Worm (Caenorhabditis elegans) whole organism, mixed stage, embryonic: ENCODE results near the gene slc-17.7.
A peak's percentile ranks its signal among the peaks of the same experiment; 100 is the strongest.

ENCODE experiments used
- M03D4.4 ChIP-seq: sonication (generic microtip); optimal IDR thresholded peaks from 2 replicates; lab custom pipeline; 2017; ENCODE audit warnings: mild to moderate bottlenecking, missing genetic modification characterization, missing compliant biosample characterization
- bed-3 ChIP-seq: fragments of 200-800 bp; sonication (Bioruptor generic); optimal IDR thresholded peaks from 3 replicates; lab custom pipeline; 2018; ENCODE audit warnings: mild to moderate bottlenecking, missing genetic modification characterization, moderate library complexity, missing compliant biosample characterization
- blmp-1 ChIP-seq: fragments of 150-350 bp; optimal IDR thresholded peaks from 2 replicates; lab custom pipeline; 2014; ENCODE audit warnings: missing biosample characterization, missing genetic modification characterization
- ceh-39 ChIP-seq: fragments of 150-350 bp; optimal IDR thresholded peaks from 2 replicates; lab custom pipeline; 2014; ENCODE audit warnings: missing biosample characterization, missing genetic modification characterization
- ceh-43 ChIP-seq: fragments of 200-800 bp; sonication (Bioruptor generic); optimal IDR thresholded peaks from 2 replicates; lab custom pipeline; 2018; ENCODE audit warnings: mild to moderate bottlenecking, missing genetic modification characterization, moderate library complexity, missing compliant biosample characterization
- ceh-83 ChIP-seq: fragments of 200-800 bp; sonication (Bioruptor generic); optimal IDR thresholded peaks from 2 replicates; lab custom pipeline; 2018; ENCODE audit warnings: mild to moderate bottlenecking, missing genetic modification characterization, missing compliant biosample characterization
- ces-1 ChIP-seq: fragments of 150-350 bp; optimal IDR thresholded peaks from 2 replicates; lab custom pipeline; 2014; ENCODE audit warnings: missing biosample characterization, missing genetic modification reagents, missing genetic modification characterization
- cnd-1 ChIP-seq: fragments of 200-800 bp; sonication (Bioruptor generic); optimal IDR thresholded peaks from 2 replicates; lab custom pipeline; 2018; ENCODE audit warnings: mild to moderate bottlenecking, missing genetic modification characterization, missing compliant biosample characterization
- drap-1 ChIP-seq: fragments of 200-800 bp; sonication (Bioruptor generic); optimal IDR thresholded peaks from 3 replicates; lab custom pipeline; 2018; ENCODE audit warnings: mild to moderate bottlenecking, missing genetic modification characterization, missing compliant biosample characterization
- elt-1 ChIP-seq: sonication (generic microtip); optimal IDR thresholded peaks from 2 replicates; lab custom pipeline; 2017; ENCODE audit warnings: missing genetic modification characterization, mild to moderate bottlenecking, missing compliant biosample characterization, antibody characterized with exemption, moderate library complexity, borderline replicate concordance; ENCODE audit not compliant: insufficient read depth
- elt-3 ChIP-seq: fragments of 150-350 bp; optimal IDR thresholded peaks from 2 replicates; lab custom pipeline; 2014; ENCODE audit warnings: missing biosample characterization, missing genetic modification characterization
- flh-1 ChIP-seq: fragments of 200-800 bp; sonication (Bioruptor generic); optimal IDR thresholded peaks from 2 replicates; lab custom pipeline; 2018; ENCODE audit warnings: mild to moderate bottlenecking, missing genetic modification characterization, moderate library complexity, missing compliant biosample characterization
- ham-2 ChIP-seq: fragments of 200-800 bp; sonication (Bioruptor generic); optimal IDR thresholded peaks from 2 replicates; lab custom pipeline; 2018; ENCODE audit warnings: mild to moderate bottlenecking, missing genetic modification characterization, missing compliant biosample characterization
- hlh-1 ChIP-seq: fragments of 150-350 bp; optimal IDR thresholded peaks from 2 replicates; lab custom pipeline; 2014; ENCODE audit warnings: missing biosample characterization, missing genetic modification reagents, missing genetic modification characterization
- lin-13 ChIP-seq: fragments of 150-350 bp; optimal IDR thresholded peaks from 2 replicates; lab custom pipeline; 2014; ENCODE audit warnings: missing biosample characterization, missing genetic modification characterization
- lin-32 ChIP-seq: fragments of 200-800 bp; sonication (Bioruptor generic); optimal IDR thresholded peaks from 2 replicates; lab custom pipeline; 2018; ENCODE audit warnings: mild to moderate bottlenecking, missing genetic modification characterization, missing compliant biosample characterization
- lsy-2 ChIP-seq: fragments of 150-350 bp; optimal IDR thresholded peaks from 2 replicates; lab custom pipeline; 2014; ENCODE audit warnings: missing biosample characterization, missing genetic modification characterization
- mab-5 ChIP-seq: fragments of 150-350 bp; optimal IDR thresholded peaks from 2 replicates; lab custom pipeline; 2014; ENCODE audit warnings: missing biosample characterization, missing genetic modification characterization
- mep-1 ChIP-seq: fragments of 150-350 bp; optimal IDR thresholded peaks from 2 replicates; lab custom pipeline; 2017; ENCODE audit warnings: missing biosample characterization, missing genetic modification reagents, missing genetic modification characterization, inconsistent platforms
- mls-2 ChIP-seq: sonication (generic microtip); optimal IDR thresholded peaks from 2 replicates; lab custom pipeline; 2016; ENCODE audit warnings: mild to moderate bottlenecking, missing genetic modification characterization, moderate library complexity, missing compliant biosample characterization
- nhr-12 ChIP-seq: fragments of 150-350 bp; optimal IDR thresholded peaks from 2 replicates; lab custom pipeline; 2014; ENCODE audit warnings: missing biosample characterization, missing genetic modification characterization
- nhr-2 ChIP-seq: fragments of 150-350 bp; optimal IDR thresholded peaks from 2 replicates; lab custom pipeline; 2014; ENCODE audit warnings: missing biosample characterization, missing genetic modification characterization
- nhr-237 ChIP-seq: fragments of 150-350 bp; optimal IDR thresholded peaks from 2 replicates; lab custom pipeline; 2014; ENCODE audit warnings: missing biosample characterization, missing genetic modification characterization
- nhr-28 ChIP-seq: fragments of 150-350 bp; optimal IDR thresholded peaks from 2 replicates; lab custom pipeline; 2014; ENCODE audit warnings: missing biosample characterization, missing genetic modification characterization
- nhr-76 ChIP-seq: sonication (generic microtip); optimal IDR thresholded peaks from 2 replicates; lab custom pipeline; 2017; ENCODE audit warnings: missing biosample characterization, missing genetic modification characterization
- pha-4 ChIP-seq: fragments of 150-350 bp; optimal IDR thresholded peaks from 2 replicates; lab custom pipeline; 2018; ENCODE audit warnings: missing biosample characterization, missing genetic modification reagents, missing genetic modification characterization
- sem-2 ChIP-seq: fragments of 200-800 bp; sonication (Bioruptor generic); optimal IDR thresholded peaks from 2 replicates; lab custom pipeline; 2018; ENCODE audit warnings: mild to moderate bottlenecking, missing genetic modification characterization, missing compliant biosample characterization
- snpc-4 ChIP-seq: fragments of 150-350 bp; optimal IDR thresholded peaks from 2 replicates; lab custom pipeline; 2014; ENCODE audit warnings: missing biosample characterization, missing genetic modification characterization
- sptf-1 ChIP-seq: sonication (generic microtip); optimal IDR thresholded peaks from 2 replicates; lab custom pipeline; 2017; ENCODE audit warnings: mild to moderate bottlenecking, missing genetic modification characterization, moderate library complexity, missing compliant biosample characterization
- tbx-8 ChIP-seq: fragments of 200-800 bp; sonication (Bioruptor generic); optimal IDR thresholded peaks from 2 replicates; lab custom pipeline; 2018; ENCODE audit warnings: mild to moderate bottlenecking, missing genetic modification characterization, moderate library complexity, missing compliant biosample characterization
- unc-120 ChIP-seq: sonication (generic microtip); optimal IDR thresholded peaks from 2 replicates; lab custom pipeline; 2017; ENCODE audit warnings: missing genetic modification characterization, missing compliant biosample characterization; ENCODE audit not compliant: poor library complexity, severe bottlenecking
- unc-39 ChIP-seq: fragments of 150-350 bp; optimal IDR thresholded peaks from 2 replicates; lab custom pipeline; 2014; ENCODE audit warnings: missing biosample characterization, missing genetic modification characterization
- unc-62 ChIP-seq: fragments of 150-350 bp; optimal IDR thresholded peaks from 2 replicates; lab custom pipeline; 2014; ENCODE audit warnings: missing biosample characterization, missing genetic modification reagents, missing genetic modification characterization
- zip-8 ChIP-seq: fragments of 150-350 bp; optimal IDR thresholded peaks from 2 replicates; lab custom pipeline; 2014; ENCODE audit warnings: missing biosample characterization, missing genetic modification characterization
- ztf-11 ChIP-seq: fragments of 150-350 bp; optimal IDR thresholded peaks from 2 replicates; lab custom pipeline; 2014; ENCODE audit warnings: missing biosample characterization, missing genetic modification characterization

Gene slc-17.7

DNA sequence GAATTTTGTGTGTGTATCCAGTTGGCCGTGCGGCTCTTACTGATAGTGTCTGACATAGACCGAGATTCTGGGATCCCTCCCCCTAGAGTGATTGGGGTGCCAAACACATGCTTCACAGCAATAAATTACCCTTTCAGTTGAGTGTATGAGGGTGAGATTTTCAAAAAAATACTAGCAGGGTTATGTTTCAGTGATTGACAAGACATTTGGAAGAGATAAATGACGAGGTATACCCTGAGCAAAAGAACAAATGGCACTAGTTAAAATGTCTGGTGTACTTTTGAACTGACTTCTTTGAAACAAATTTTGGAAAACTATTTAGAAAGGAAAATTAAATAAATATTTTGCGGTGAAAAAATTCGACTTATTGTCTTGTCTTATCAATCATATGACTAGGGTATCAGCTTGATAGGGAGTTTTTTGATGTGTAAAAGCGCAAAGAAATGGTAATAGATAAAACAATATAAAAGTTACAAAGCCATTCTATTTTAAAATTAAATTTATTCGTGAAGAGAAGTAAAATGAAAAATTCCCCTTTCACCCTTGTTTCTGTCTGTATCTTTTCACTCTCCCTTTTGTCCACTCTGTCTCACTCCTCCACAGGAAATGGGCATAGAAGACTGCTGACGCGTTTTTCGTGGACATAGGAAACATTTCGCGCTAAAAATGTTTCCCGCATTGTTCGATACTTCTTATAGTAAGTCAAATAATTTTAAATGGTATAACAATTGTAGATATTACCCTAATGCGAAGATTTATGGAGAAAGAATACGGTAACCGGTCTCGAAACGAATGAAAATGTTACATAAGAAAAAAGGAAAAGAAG, 22.9 kb downstream of the slc-17.7 start, which contains the start of gene glo-4:
glo-4 (minus strand) TSS at position 51 of the 826 bp plus-strand sequence.
- TF ChIP-seq unc-62: no peak
- peak; percentile 13 for TF ChIP-seq lin-13 (tag; lab: Kevin White, UChicago)
- no peak for TF ChIP-seq nhr-2 (tag; lab: Kevin White, UChicago)
- TF ChIP-seq tbx-8 (GFP tag; lab: Kevin White, UChicago): no peak
- TF ChIP-seq hlh-1: peak; percentile 36
- TF ChIP-seq blmp-1 (tag; lab: Kevin White, UChicago): no peak
- no peak for TF ChIP-seq nhr-76
- no peak for TF ChIP-seq sem-2 (GFP tag; lab: Kevin White, UChicago)
- TF ChIP-seq lsy-2 (tag; lab: Kevin White, UChicago): peak; percentile 21
- peak; percentile 55 for TF ChIP-seq unc-120 (tag; lab: Kevin White, UChicago)
- no peak for TF ChIP-seq bed-3 (GFP tag; lab: Kevin White, UChicago)
- no peak for TF ChIP-seq ceh-43 (GFP tag; lab: Kevin White, UChicago)
- TF ChIP-seq M03D4.4 (tag; lab: Kevin White, UChicago): no peak
- TF ChIP-seq mep-1 (tag; lab: Kevin White, UChicago): peak; percentile 69
- no peak for TF ChIP-seq ham-2 (GFP tag; lab: Kevin White, UChicago)
- no peak for TF ChIP-seq flh-1 (GFP tag; lab: Kevin White, UChicago)
- TF ChIP-seq lin-32 (GFP tag; lab: Kevin White, UChicago): no peak
- no peak for TF ChIP-seq ztf-11
- no peak for TF ChIP-seq nhr-12 (tag; lab: Kevin White, UChicago)
- no peak for TF ChIP-seq sptf-1 (tag; lab: Kevin White, UChicago)
- TF ChIP-seq mab-5 (tag; lab: Kevin White, UChicago): no peak
- TF ChIP-seq unc-39 (tag; lab: Kevin White, UChicago): no peak
- TF ChIP-seq elt-1 (tag; lab: Kevin White, UChicago): no peak
- TF ChIP-seq nhr-237 (tag; lab: Kevin White, UChicago): peak; percentile 69
- peak; percentile 77 for TF ChIP-seq ces-1
- no peak for TF ChIP-seq zip-8 (tag; lab: Kevin White, UChicago)
- TF ChIP-seq mls-2 (tag; lab: Kevin White, UChicago): no peak
- TF ChIP-seq snpc-4: no peak
- TF ChIP-seq pha-4 (tag; lab: Kevin White, UChicago): no peak
- TF ChIP-seq drap-1: no peak
- TF ChIP-seq nhr-28: no peak
- no peak for TF ChIP-seq elt-3
- no peak for TF ChIP-seq ceh-39 (tag; lab: Kevin White, UChicago)
- no peak for TF ChIP-seq cnd-1 (tag; lab: Kevin White, UChicago)
- no peak for TF ChIP-seq ceh-83 (GFP tag; lab: Kevin White, UChicago)

DNA sequence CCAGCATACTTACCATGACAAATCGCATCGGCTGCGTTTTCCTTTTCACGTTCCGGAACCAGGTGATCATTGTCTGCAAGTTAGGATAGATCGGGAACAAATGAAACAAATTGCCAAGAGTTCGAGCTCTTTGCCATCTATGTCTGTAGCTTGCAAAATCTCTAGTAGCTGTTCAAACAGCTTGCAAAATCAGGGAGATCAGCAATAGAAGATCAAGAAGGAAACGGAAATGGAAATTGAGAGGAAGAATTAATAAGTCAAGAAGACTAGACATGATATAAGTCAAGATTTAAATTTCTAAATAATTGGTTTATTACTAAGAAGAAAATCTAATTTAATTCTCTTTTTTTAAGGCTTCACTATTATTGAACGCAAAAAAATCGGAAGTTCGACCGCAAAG, 34.0 kb downstream of the slc-17.7 start, which contains the start of gene F07C3.3:
F07C3.3 (minus strand) TSS at position 101 of the 400 bp plus-strand sequence.
- no peak for TF ChIP-seq M03D4.4 (tag; lab: Kevin White, UChicago)
- TF ChIP-seq elt-3: no peak
- TF ChIP-seq nhr-28: no peak
- no peak for TF ChIP-seq flh-1 (GFP tag; lab: Kevin White, UChicago)
- TF ChIP-seq lin-13 (tag; lab: Kevin White, UChicago): no peak
- TF ChIP-seq ceh-39 (tag; lab: Kevin White, UChicago): no peak
- no peak for TF ChIP-seq bed-3 (GFP tag; lab: Kevin White, UChicago)
- TF ChIP-seq snpc-4: no peak
- TF ChIP-seq zip-8 (tag; lab: Kevin White, UChicago): no peak
- TF ChIP-seq ham-2 (GFP tag; lab: Kevin White, UChicago): no peak
- TF ChIP-seq sptf-1 (tag; lab: Kevin White, UChicago): no peak

DNA sequence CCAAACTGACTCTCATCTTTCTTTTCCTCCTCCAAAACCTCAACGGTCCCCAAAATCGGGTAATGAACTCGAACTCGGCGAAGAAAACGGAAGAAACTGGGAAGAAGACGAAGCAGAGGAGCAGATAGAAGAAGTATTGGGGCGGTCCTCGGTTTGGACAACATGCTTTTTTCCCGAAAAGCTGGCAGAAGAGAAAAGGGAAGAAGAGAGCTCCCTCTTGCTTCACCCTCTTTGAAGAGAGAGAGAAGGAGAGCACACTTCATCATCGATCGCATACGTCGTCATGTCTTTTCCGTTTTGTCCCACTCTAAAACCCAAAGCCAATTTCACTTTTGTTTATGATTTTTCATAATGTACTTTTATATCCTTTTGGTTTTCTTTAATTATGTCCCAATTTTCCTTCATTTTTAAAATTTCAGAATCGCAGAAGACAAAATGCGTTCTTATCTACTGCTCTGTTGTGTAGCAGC, 40.6 kb downstream of the slc-17.7 start, which contains the start of gene F07C3.2:
F07C3.2 (plus strand) TSS at position 420 of the 470 bp plus-strand sequence.
- TF ChIP-seq ces-1 (peak; percentile 51), nhr-76 (no peak), unc-120 (tag; lab: Kevin White, UChicago) (no peak), ham-2 (GFP tag; lab: Kevin White, UChicago) (no peak)
- TF ChIP-seq, all 35 proteins: peak for 1
